Fruit fly (Drosophila melanogaster): ENCODE measurements around the gene rump.

dm6 chr3R:9501489-9502415 is 8.4 kb downstream of the rump start:
- TF ChIP-seq pan (optimal IDR thresholded peaks at IDR 0.05) (no peak), Dll (optimal IDR thresholded peaks at IDR 0.05) (no peak), EcR (GFP tag; optimal IDR thresholded peaks at IDR 0.05) (no peak), psq (optimal IDR thresholded peaks at IDR 0.05) (no peak)
